Worm (Caenorhabditis elegans) whole organism, L4 larva: ENCODE data around the gene C01G12.7.

ENCODE experiments used
- aha-1 ChIP-seq: fragments of 150-350 bp; peaks from one replicate; lab custom pipeline; 2014; ENCODE audit warnings: missing biosample characterization, missing genetic modification characterization
- ama-1 ChIP-seq: fragments of 150-350 bp; optimal IDR thresholded peaks from 2 replicates; lab custom pipeline; 2014; ENCODE audit warnings: inconsistent platforms, mixed read lengths
- ceh-20 ChIP-seq: fragments of 200-800 bp; sonication (Bioruptor generic); IDR thresholded peaks from 2 replicates; pipeline ENCODE4 v1.3.6; 2022; ENCODE audit warnings: missing genetic modification reagents, missing genetic modification characterization, missing compliant biosample characterization
- egl-27 ChIP-seq: sonication (generic microtip); optimal IDR thresholded peaks from 3 replicates; lab custom pipeline; 2017; ENCODE audit warnings: missing biosample characterization, missing genetic modification reagents, missing genetic modification characterization
- egl-43 ChIP-seq: fragments of 200-800 bp; sonication (Bioruptor generic); IDR thresholded peaks from 2 replicates; pipeline ENCODE4 v1.3.6; 2022; ENCODE audit warnings: missing genetic modification reagents, missing genetic modification characterization, missing compliant biosample characterization
- lin-39 ChIP-seq: fragments of 150-350 bp; optimal IDR thresholded peaks from 2 replicates; lab custom pipeline; 2014; ENCODE audit warnings: missing biosample characterization, missing genetic modification reagents, missing genetic modification characterization
- lsy-2 ChIP-seq, 2 experiments: fragments of 150-350 bp in 1 of 2; sonication (generic microtip) in 1 of 2; optimal IDR thresholded peaks; 2 replicates each; lab custom pipeline; 2014 to 2017; ENCODE audit warnings: missing biosample characterization in 2 of 2, missing genetic modification characterization in 2 of 2
- nhr-25 ChIP-seq: sonication (generic microtip); optimal IDR thresholded peaks from 2 replicates; lab custom pipeline; 2017; ENCODE audit warnings: missing genetic modification characterization, mild to moderate bottlenecking, missing compliant biosample characterization, antibody characterized with exemption, moderate library complexity, borderline replicate concordance; ENCODE audit not compliant: insufficient read depth
- nhr-76 ChIP-seq: fragments of 150-350 bp; optimal IDR thresholded peaks from 2 replicates; lab custom pipeline; 2014; ENCODE audit warnings: missing biosample characterization, missing genetic modification characterization

- no peak for TF ChIP-seq nhr-76
- TF ChIP-seq egl-27 (tag; lab: Kevin White, UChicago) = no peak
- TF ChIP-seq aha-1 (tag; lab: Kevin White, UChicago) = peak; percentile 88
- TF ChIP-seq lin-39 = no peak
- TF ChIP-seq nhr-25 (tag; lab: Kevin White, UChicago) = no peak
- no peak for TF ChIP-seq ceh-20
- no peak for TF ChIP-seq egl-43 (GFP tag; lab: Robert Waterston, UW)
- no peak for TF ChIP-seq ama-1
- TF ChIP-seq lsy-2 (tag; optimal IDR thresholded peaks at IDR 0.05; lab: Kevin White, UChicago) = no peak
Observed at ce11 chrII:14540551-14540950, 51.1 kb downstream of the C01G12.7 start.
